Worm (Caenorhabditis elegans): ENCODE data around the gene josd-1.

- TF ChIP-seq ref-1 (GFP tag; conservative IDR thresholded peaks at IDR 0.05) = no peak
- no peak for TF ChIP-seq klf-2 (GFP tag; conservative IDR thresholded peaks at IDR 0.05)
- no peak for TF ChIP-seq T22C8.4 (GFP tag; IDR thresholded peaks at IDR 0.05)
- TF ChIP-seq ztf-23 (GFP tag; IDR thresholded peaks at IDR 0.05) = no peak
- TF ChIP-seq ztf-29 (GFP tag; IDR thresholded peaks at IDR 0.05) = 0 out of 2 replicates have a peak, but pooled peaks have one; percentile 42
- 0 out of 2 replicates have a peak, but pooled peaks have one; percentile 5 for TF ChIP-seq flt-1 (GFP tag; IDR thresholded peaks at IDR 0.05)
- no peak for TF ChIP-seq cog-1 (tag; optimal IDR thresholded peaks at IDR 0.05)
These were observed 40.9 kb upstream of the josd-1 start for ce11 chrIII:2795442-2796023.

Measured in whole organism, midembryonic.